Fruit fly (Drosophila melanogaster) whole organism, embryonic: ENCODE data around the gene Shawn.

ENCODE experiments used
- Atf3 ChIP-seq: fragments of 200-800 bp; sonication (Bioruptor generic); optimal IDR thresholded peaks from 3 replicates; lab custom pipeline; 2016; ENCODE audit warnings: missing biosample characterization, missing genetic modification characterization
- Atf6 ChIP-seq: fragments of 200-800 bp; sonication (Bioruptor generic); IDR thresholded peaks from 2 replicates; pipeline ENCODE4 v1.3.6; 2022; ENCODE audit warnings: missing biosample characterization, missing genetic modification characterization
- BtbVII ChIP-seq: fragments of 200-800 bp; sonication (Bioruptor generic); optimal IDR thresholded peaks from 3 replicates; lab custom pipeline; 2017; ENCODE audit warnings: missing biosample characterization, mild to moderate bottlenecking, missing genetic modification characterization
- CG10366 ChIP-seq: fragments of 200-800 bp; sonication (Bioruptor generic); IDR thresholded peaks from 2 replicates; pipeline ENCODE4 v1.3.6; 2022; ENCODE audit warnings: missing biosample characterization, missing genetic modification characterization
- CG12391 ChIP-seq: fragments of 200-800 bp; sonication (Bioruptor generic); optimal IDR thresholded peaks from 3 replicates; lab custom pipeline; 2018; ENCODE audit warnings: missing biosample characterization, mild to moderate bottlenecking, missing genetic modification characterization, moderate library complexity
- CG13123 ChIP-seq: fragments of 200-800 bp; sonication (Bioruptor generic); optimal IDR thresholded peaks from 2 replicates; lab custom pipeline; 2016; ENCODE audit warnings: missing biosample characterization, missing genetic modification characterization
- CG14441 ChIP-seq: fragments of 200-800 bp; sonication (Bioruptor generic); IDR thresholded peaks from 2 replicates; pipeline ENCODE4 v1.3.6; 2022; ENCODE audit warnings: missing biosample characterization, missing genetic modification characterization
- CG14710 ChIP-seq: fragments of 200-800 bp; sonication (Bioruptor generic); optimal IDR thresholded peaks from 3 replicates; lab custom pipeline; 2019; ENCODE audit warnings: missing biosample characterization, mild to moderate bottlenecking, missing genetic modification characterization, moderate library complexity
- CG15011 ChIP-seq: fragments of 200-800 bp; sonication (Bioruptor generic); optimal IDR thresholded peaks from 3 replicates; lab custom pipeline; 2018; ENCODE audit warnings: missing biosample characterization, mild to moderate bottlenecking, missing genetic modification characterization
- CG18476 ChIP-seq: fragments of 200-800 bp; sonication (Bioruptor generic); optimal IDR thresholded peaks from 2 replicates; lab custom pipeline; 2016; ENCODE audit warnings: missing biosample characterization, mild to moderate bottlenecking, missing genetic modification characterization
- CG18619 ChIP-seq: fragments of 200-800 bp; sonication (Bioruptor generic); optimal IDR thresholded peaks from 3 replicates; lab custom pipeline; 2017; ENCODE audit warnings: missing biosample characterization, mild to moderate bottlenecking, missing genetic modification characterization
- CG2120 ChIP-seq: fragments of 200-800 bp; sonication (Bioruptor generic); optimal IDR thresholded peaks from 3 replicates; lab custom pipeline; 2016; ENCODE audit warnings: missing biosample characterization, missing genetic modification characterization
- CG32532 ChIP-seq: fragments of 200-800 bp; sonication (Bioruptor generic); IDR thresholded peaks from 2 replicates; pipeline ENCODE4 v1.3.6; 2022; ENCODE audit warnings: missing biosample characterization, missing genetic modification characterization
- CG42726 ChIP-seq: fragments of 200-800 bp; sonication (Bioruptor generic); IDR thresholded peaks from 2 replicates; pipeline ENCODE4 v1.3.6; 2022; ENCODE audit warnings: missing biosample characterization, missing genetic modification characterization; ENCODE audit not compliant: partially characterized antibody
- CG4328 ChIP-seq: fragments of 200-800 bp; sonication (Bioruptor generic); optimal IDR thresholded peaks from 3 replicates; lab custom pipeline; 2017; ENCODE audit warnings: missing biosample characterization, missing genetic modification reagents, missing genetic modification characterization
- CG4360 ChIP-seq: fragments of 200-800 bp; sonication (Bioruptor generic); IDR thresholded peaks from 2 replicates; pipeline ENCODE4 v1.3.6; 2022; ENCODE audit warnings: missing biosample characterization, missing genetic modification characterization
- CG6175 ChIP-seq: fragments of 200-800 bp; sonication (Bioruptor generic); IDR thresholded peaks from 3 replicates; pipeline ENCODE4 v1.3.6; 2022; ENCODE audit warnings: missing biosample characterization, missing genetic modification characterization
- CG6689 ChIP-seq: fragments of 200-800 bp; sonication (Bioruptor generic); IDR thresholded peaks from 2 replicates; pipeline ENCODE4 v1.3.6; 2022; ENCODE audit warnings: missing biosample characterization, missing genetic modification characterization
- CG8388 ChIP-seq: fragments of 200-800 bp; sonication (Bioruptor generic); optimal IDR thresholded peaks from 2 replicates; lab custom pipeline; 2019; ENCODE audit warnings: missing biosample characterization, mild to moderate bottlenecking, missing genetic modification characterization, moderate library complexity
- CG8944 ChIP-seq: fragments of 200-800 bp; sonication (Bioruptor generic); optimal IDR thresholded peaks from 3 replicates; lab custom pipeline; 2016; ENCODE audit warnings: missing biosample characterization, missing genetic modification characterization
- CG9797 ChIP-seq: fragments of 200-800 bp; sonication (Bioruptor generic); optimal IDR thresholded peaks from 3 replicates; lab custom pipeline; 2018; ENCODE audit warnings: missing biosample characterization, mild to moderate bottlenecking, missing genetic modification characterization
- CG9876 ChIP-seq: fragments of 200-800 bp; sonication (Bioruptor generic); optimal IDR thresholded peaks from 2 replicates; lab custom pipeline; 2016; ENCODE audit warnings: missing biosample characterization, missing genetic modification characterization
- Chrac-16 ChIP-seq: fragments of 200-800 bp; sonication (Bioruptor generic); optimal IDR thresholded peaks from 3 replicates; lab custom pipeline; 2016; ENCODE audit warnings: missing biosample characterization, missing genetic modification characterization
- Ets97D ChIP-seq: fragments of 200-800 bp; sonication (Bioruptor generic); optimal IDR thresholded peaks from 3 replicates; lab custom pipeline; 2016; ENCODE audit warnings: missing biosample characterization, missing genetic modification characterization
- Fer3 ChIP-seq: fragments of 200-800 bp; sonication (Bioruptor generic); optimal IDR thresholded peaks from 2 replicates; lab custom pipeline; 2018; ENCODE audit warnings: missing biosample characterization, mild to moderate bottlenecking, missing genetic modification characterization, moderate library complexity
- H2.0 ChIP-seq: fragments of 200-800 bp; sonication (Bioruptor generic); IDR thresholded peaks from 2 replicates; pipeline ENCODE4 v1.3.6; 2022; ENCODE audit warnings: missing biosample characterization, missing genetic modification characterization
- HLH3B ChIP-seq: fragments of 200-800 bp; sonication (Bioruptor generic); IDR thresholded peaks from 2 replicates; pipeline ENCODE4 v1.3.6; 2022; ENCODE audit warnings: missing biosample characterization, missing genetic modification characterization
- HLH54F ChIP-seq: fragments of 200-800 bp; sonication (Bioruptor generic); optimal IDR thresholded peaks from 3 replicates; lab custom pipeline; 2016; ENCODE audit warnings: missing biosample characterization, missing genetic modification characterization
- Lhr ChIP-seq: fragments of 200-800 bp; sonication (Bioruptor generic); optimal IDR thresholded peaks from 3 replicates; lab custom pipeline; 2017; ENCODE audit warnings: mild to moderate bottlenecking, missing biosample characterization, missing genetic modification reagents, missing genetic modification characterization
- Mad ChIP-seq: fragments of 200-800 bp; sonication (Bioruptor generic); optimal IDR thresholded peaks from 2 replicates; lab custom pipeline; 2016; ENCODE audit warnings: missing biosample characterization, missing genetic modification characterization
- NFAT ChIP-seq: fragments of 200-800 bp; sonication (Bioruptor generic); IDR thresholded peaks from 2 replicates; pipeline ENCODE4 v1.3.6; 2022; ENCODE audit warnings: missing biosample characterization, missing genetic modification characterization
- Ssrp ChIP-seq: fragments of 200-800 bp; sonication (Bioruptor generic); optimal IDR thresholded peaks from 2 replicates; lab custom pipeline; 2018; ENCODE audit warnings: missing biosample characterization, mild to moderate bottlenecking, missing genetic modification characterization, moderate library complexity
- TFAM ChIP-seq: fragments of 200-800 bp; sonication (Bioruptor generic); optimal IDR thresholded peaks from 2 replicates; lab custom pipeline; 2017; ENCODE audit warnings: missing biosample characterization, missing genetic modification characterization, inconsistent platforms
- Xbp1 ChIP-seq: fragments of 200-800 bp; sonication (Bioruptor generic); optimal IDR thresholded peaks from 3 replicates; lab custom pipeline; 2016; ENCODE audit warnings: missing biosample characterization, mild to moderate bottlenecking, missing genetic modification characterization
- YL-1 ChIP-seq: fragments of 200-800 bp; sonication (Bioruptor generic); optimal IDR thresholded peaks from 3 replicates; lab custom pipeline; 2017; ENCODE audit warnings: missing biosample characterization, mild to moderate bottlenecking, missing genetic modification characterization
- al ChIP-seq: fragments of 200-800 bp; sonication (Bioruptor generic); IDR thresholded peaks from 2 replicates; pipeline ENCODE4 v1.3.6; 2022; ENCODE audit warnings: missing biosample characterization, missing genetic modification characterization
- bigmax ChIP-seq: fragments of 200-800 bp; sonication (Bioruptor generic); optimal IDR thresholded peaks from 2 replicates; lab custom pipeline; 2018; ENCODE audit warnings: missing biosample characterization, mild to moderate bottlenecking, missing genetic modification characterization
- crp ChIP-seq, 2 experiments: fragments of 200-800 bp; sonication (Bioruptor generic); optimal IDR thresholded peaks; 2 replicates in 1 of 2; 3 replicates in 1 of 2; lab custom pipeline; 2017; ENCODE audit warnings: missing biosample characterization in 2 of 2, missing genetic modification characterization in 2 of 2, mild to moderate bottlenecking in 1 of 2, moderate library complexity in 1 of 2
- dm ChIP-seq: fragments of 200-800 bp; sonication (Bioruptor generic); optimal IDR thresholded peaks from 3 replicates; lab custom pipeline; 2016; ENCODE audit warnings: missing biosample characterization, missing genetic modification characterization
- gsb ChIP-seq: fragments of 200-800 bp; sonication (Bioruptor generic); IDR thresholded peaks from 2 replicates; pipeline ENCODE4 v1.3.6; 2022; ENCODE audit warnings: missing biosample characterization, missing genetic modification characterization
- her ChIP-seq: fragments of 200-800 bp; sonication (Bioruptor generic); optimal IDR thresholded peaks from 2 replicates; lab custom pipeline; 2016; ENCODE audit warnings: missing biosample characterization, missing genetic modification characterization
- jumu ChIP-seq: fragments of 200-800 bp; sonication (Bioruptor generic); optimal IDR thresholded peaks from 3 replicates; lab custom pipeline; 2016; ENCODE audit warnings: missing biosample characterization, missing genetic modification characterization
- lab ChIP-seq: fragments of 200-800 bp; sonication (Bioruptor generic); optimal IDR thresholded peaks from 3 replicates; lab custom pipeline; 2017; ENCODE audit warnings: missing biosample characterization, missing genetic modification characterization, mild to moderate bottlenecking, moderate library complexity, missing genetic modification reagents
- mam ChIP-seq: fragments of 200-800 bp; sonication (Bioruptor generic); optimal IDR thresholded peaks from 3 replicates; lab custom pipeline; 2016; ENCODE audit warnings: missing biosample characterization, missing genetic modification characterization
- nerfin-2 ChIP-seq: fragments of 200-800 bp; sonication (Bioruptor generic); IDR thresholded peaks from 2 replicates; pipeline ENCODE4 v1.3.6; 2022; ENCODE audit warnings: missing biosample characterization, missing genetic modification characterization; ENCODE audit not compliant: partially characterized antibody
- onecut ChIP-seq: fragments of 200-800 bp; sonication (Bioruptor generic); IDR thresholded peaks from 2 replicates; pipeline ENCODE4 v1.3.6; 2022; ENCODE audit warnings: missing biosample characterization, missing genetic modification characterization
- pho ChIP-seq: fragments of 200-800 bp; sonication (Bioruptor generic); optimal IDR thresholded peaks from 2 replicates; lab custom pipeline; 2016; ENCODE audit warnings: missing biosample characterization, missing genetic modification characterization
- sima ChIP-seq: fragments of 200-800 bp; sonication (Bioruptor generic); optimal IDR thresholded peaks from 2 replicates; lab custom pipeline; 2016; ENCODE audit warnings: missing biosample characterization, missing genetic modification characterization
- vfl ChIP-seq: fragments of 200-800 bp; sonication (Bioruptor generic); optimal IDR thresholded peaks from 2 replicates; lab custom pipeline; 2016; ENCODE audit warnings: missing biosample characterization, missing genetic modification characterization
- wor ChIP-seq: fragments of 200-800 bp; sonication (Bioruptor generic); IDR thresholded peaks from 2 replicates; pipeline ENCODE4 v1.3.6; 2022; ENCODE audit warnings: missing biosample characterization, missing genetic modification characterization

Shawn gene

dm6 chrX:19651757-19652419, 40.6 kb downstream of the Shawn start, which contains the start of the genes Ranbp21 and Elys (continued):
- no peak for TF ChIP-seq CG42726 (GFP tag; lab: Robert Waterston, UW)
- TF ChIP-seq wor (GFP tag; lab: Robert Waterston, UW) = 0 out of 2 replicates have a peak, but pooled peaks have one; percentile 39
- TF ChIP-seq onecut = peak; percentile 24; the same call in 1 of the 2 replicates
- no peak for TF ChIP-seq lab (GFP tag; lab: Kevin White, UChicago)
- TF ChIP-seq gsb (GFP tag; lab: Robert Waterston, UW) = no peak
- peak; percentile 19 for TF ChIP-seq CG9876 (GFP tag; lab: Kevin White, UChicago)
- peak; percentile 26 for TF ChIP-seq CG18619
- peak; percentile 78 for TF ChIP-seq jumu (GFP tag; lab: Kevin White, UChicago)
- peak; percentile 62 for TF ChIP-seq Mad (GFP tag; lab: Kevin White, UChicago)
- peak; percentile 62 for TF ChIP-seq Ets97D (GFP tag; lab: Kevin White, UChicago)
- TF ChIP-seq TFAM (GFP tag; lab: Kevin White, UChicago) = no peak
- no peak for TF ChIP-seq CG4360
- TF ChIP-seq Ssrp = peak; percentile 36
- TF ChIP-seq CG12391 (tag; lab: Kevin White, UChicago) = peak; percentile 50
- TF ChIP-seq mam (GFP tag; lab: Kevin White, UChicago) = peak; percentile 66
- 0 out of 2 replicates have a peak, but pooled peaks have one; percentile 15 for TF ChIP-seq NFAT (GFP tag; lab: Robert Waterston, UW)
- peak; percentile 3 for TF ChIP-seq Fer3
- TF ChIP-seq CG14710 (tag; lab: Kevin White, UChicago) = peak; percentile 71
- peak; percentile 20 for TF ChIP-seq CG8388 (GFP tag; lab: Kevin White, UChicago)
- TF ChIP-seq bigmax = no peak
- peak; percentile 26 for TF ChIP-seq vfl (GFP tag; lab: Kevin White, UChicago)
- TF ChIP-seq Atf6 (GFP tag; lab: Robert Waterston, UW) = no peak
- TF ChIP-seq CG6175 (GFP tag; lab: Robert Waterston, UW) = no peak
- TF ChIP-seq pho (GFP tag; lab: Kevin White, UChicago) = peak; percentile 53
- peak; percentile 71 for TF ChIP-seq Chrac-16 (GFP tag; lab: Kevin White, UChicago)
- peak; percentile 64 for TF ChIP-seq YL-1 (GFP tag; lab: Kevin White, UChicago)
- peak; percentile 66 for TF ChIP-seq Lhr (GFP tag; lab: Kevin White, UChicago)
- peak; percentile 32 for TF ChIP-seq Atf3 (GFP tag; lab: Kevin White, UChicago)
- TF ChIP-seq al (GFP tag; lab: Robert Waterston, UW) = peak; percentile 49; the same call in 1 of the 2 replicates
- peak; percentile 55; the same call in 1 of the 2 replicates for TF ChIP-seq CG14441
- peak; percentile 76 for TF ChIP-seq HLH54F (GFP tag; lab: Kevin White, UChicago)
- TF ChIP-seq CG6689 = peak; percentile 67
- peak; percentile 86 for TF ChIP-seq dm (GFP tag; lab: Kevin White, UChicago)
- peak; percentile 40; the same call in 1 of the 2 replicates for TF ChIP-seq CG32532 (GFP tag; lab: Robert Waterston, UW)
- TF ChIP-seq CG10366 = peak; percentile 55
- TF ChIP-seq CG13123 = no peak
- TF ChIP-seq CG15011 (GFP tag; lab: Kevin White, UChicago) = no peak
- TF ChIP-seq H2.0 (GFP tag; lab: Robert Waterston, UW) = peak; percentile 52
- TF ChIP-seq CG18476 (GFP tag; lab: Kevin White, UChicago) = peak; percentile 22
- TF ChIP-seq CG2120 = peak; percentile 73
- peak; percentile 10 for TF ChIP-seq CG4328 (GFP tag; lab: Kevin White, UChicago)
- peak; percentile 14 for TF ChIP-seq her (GFP tag; lab: Kevin White, UChicago)
- peak; percentile 62 for TF ChIP-seq CG8944 (GFP tag; lab: Kevin White, UChicago)
- TF ChIP-seq nerfin-2 (GFP tag; lab: Robert Waterston, UW) = no peak
- peak in 1 of 2 experiments; percentile 38 for TF ChIP-seq crp (GFP tag; optimal IDR thresholded peaks at IDR 0.05; lab: Kevin White, UChicago)
- no peak for TF ChIP-seq sima (GFP tag; lab: Kevin White, UChicago)
- no peak for TF ChIP-seq BtbVII (GFP tag; lab: Kevin White, UChicago)
- TF ChIP-seq CG9797 (GFP tag; lab: Kevin White, UChicago) = peak; percentile 40
- peak; percentile 67 for TF ChIP-seq Xbp1
- TF ChIP-seq HLH3B (GFP tag; lab: Robert Waterston, UW) = peak; percentile 25; the same call in 1 of the 2 replicates
